Fruit fly (Drosophila melanogaster) whole organism, pupa: Measurements from ENCODE around the gene galla-2.

Experiments used
- CG17806 ChIP-seq: fragments of 200-800 bp; sonication (Bioruptor generic); optimal IDR thresholded peaks from 2 replicates; lab custom pipeline; 2018; ENCODE audit warnings: missing biosample characterization, mild to moderate bottlenecking, missing genetic modification characterization, moderate library complexity
- CG32121 ChIP-seq: fragments of 200-800 bp; sonication (Bioruptor generic); IDR thresholded peaks from 2 replicates; pipeline ENCODE4 v1.3.6; 2022; ENCODE audit warnings: missing biosample characterization, missing genetic modification characterization
- CG8159 ChIP-seq: fragments of 200-800 bp; sonication (Bioruptor generic); optimal IDR thresholded peaks from 3 replicates; lab custom pipeline; 2018; ENCODE audit warnings: missing biosample characterization, mild to moderate bottlenecking, missing genetic modification characterization, moderate library complexity
- CG8301 ChIP-seq: fragments of 200-800 bp; sonication (Bioruptor generic); optimal IDR thresholded peaks from 2 replicates; lab custom pipeline; 2018; ENCODE audit warnings: missing biosample characterization, mild to moderate bottlenecking, missing genetic modification characterization
- D1 ChIP-seq: fragments of 200-800 bp; sonication (Bioruptor generic); optimal IDR thresholded peaks from 2 replicates; lab custom pipeline; 2018; ENCODE audit warnings: missing biosample characterization, mild to moderate bottlenecking, missing genetic modification characterization, moderate library complexity
- EcR ChIP-seq: fragments of 200-800 bp; sonication (Bioruptor generic); optimal IDR thresholded peaks from 3 replicates; lab custom pipeline; 2019; ENCODE audit warnings: missing biosample characterization, missing genetic modification characterization, mild to moderate bottlenecking, moderate library complexity, missing genetic modification reagents
- Pif1A ChIP-seq: fragments of 200-800 bp; sonication (Bioruptor generic); optimal IDR thresholded peaks from 3 replicates; lab custom pipeline; 2016; ENCODE audit warnings: missing biosample characterization, missing genetic modification characterization
- Snoo ChIP-seq: fragments of 200-800 bp; sonication (Bioruptor generic); optimal IDR thresholded peaks from 3 replicates; lab custom pipeline; 2017; ENCODE audit warnings: missing biosample characterization, mild to moderate bottlenecking, missing genetic modification characterization, inconsistent platforms

DNA sequence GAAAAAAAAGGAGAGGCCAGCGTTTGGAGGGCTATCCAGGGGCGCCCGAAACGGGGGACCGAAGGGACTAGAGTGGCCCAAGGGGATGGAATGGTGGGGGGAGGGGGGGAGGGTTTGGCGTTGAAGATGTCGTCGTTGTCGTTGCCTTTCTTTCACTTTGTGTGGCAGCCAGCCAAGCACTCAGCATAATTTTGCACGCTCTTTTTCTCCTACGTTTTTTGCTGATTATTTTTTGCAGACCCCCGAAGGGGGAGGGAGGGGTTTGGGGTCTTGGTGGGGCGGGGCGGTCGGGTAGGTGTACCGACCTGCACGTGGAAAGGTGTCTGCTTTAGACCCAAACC is 29.6 kb upstream of the galla-2 start:
- TF ChIP-seq Pif1A (GFP tag; lab: Kevin White, UChicago): no peak
- no peak for TF ChIP-seq D1 (tag; lab: Kevin White, UChicago)
- TF ChIP-seq CG32121 (GFP tag; lab: Robert Waterston, UW): no peak
- no peak for TF ChIP-seq EcR
- TF ChIP-seq Snoo (tag; lab: Kevin White, UChicago): no peak
- TF ChIP-seq CG8159: peak; percentile 27
- TF ChIP-seq CG8301: no peak
- no peak for TF ChIP-seq CG17806 (tag; lab: Kevin White, UChicago)
